Worm (Caenorhabditis elegans): ENCODE results near the gene pxl-1.

The pxl-1 gene

ce11 chrIII:5888675-5889074, 7.1 kb downstream of the pxl-1 start, which contains the start of gene C28H8.8:
Gene C28H8.8, minus strand, starts transcription at chrIII:5888775.
- TF ChIP-seq ets-5 (GFP tag; IDR thresholded peaks at IDR 0.05): no peak
- TF ChIP-seq mdl-1 (tag; optimal IDR thresholded peaks at IDR 0.05): no peak
- TF ChIP-seq mab-9 (GFP tag; IDR thresholded peaks at IDR 0.05): no peak
- no peak for TF ChIP-seq alr-1 (tag; optimal IDR thresholded peaks at IDR 0.05; ENCODE audit: borderline replicate concordance)

ce11 chrIII:5886893-5887292, 8.9 kb downstream of the pxl-1 start, which contains the start of gene C28H8.7:
Gene C28H8.7, minus strand, starts transcription at chrIII:5886993.
- TF ChIP-seq nhr-28 (tag; optimal IDR thresholded peaks at IDR 0.05): no peak
- no peak for TF ChIP-seq nhr-19 (GFP tag; conservative IDR thresholded peaks at IDR 0.05)
- TF ChIP-seq efl-1 (optimal IDR thresholded peaks at IDR 0.05): no peak
- no peak for TF ChIP-seq efl-1 (GFP tag; optimal IDR thresholded peaks at IDR 0.05 in 1 of 2)
- no peak for TF ChIP-seq unc-62 (GFP tag; optimal IDR thresholded peaks at IDR 0.05)
- no peak for TF ChIP-seq unc-86 (tag; optimal IDR thresholded peaks at IDR 0.05)

ce11 chrIII:5884459-5884858, 11.4 kb downstream of the pxl-1 start:
- TF ChIP-seq efl-1 (optimal IDR thresholded peaks at IDR 0.05): no peak
- peak in 1 of 2 experiments; percentile 38 for TF ChIP-seq efl-1 (GFP tag; optimal IDR thresholded peaks at IDR 0.05 in 1 of 2)
- no peak for TF ChIP-seq nhr-28 (tag; optimal IDR thresholded peaks at IDR 0.05)

ce11 chrIII:5884007-5884406, 11.8 kb downstream of the pxl-1 start, which contains the start of gene C28H8.5:
Gene C28H8.5, plus strand, starts transcription at chrIII:5884307.
- TF ChIP-seq lin-39 (tag; optimal IDR thresholded peaks at IDR 0.05): no peak
- TF ChIP-seq nhr-84 (tag; optimal IDR thresholded peaks at IDR 0.05): no peak
- TF ChIP-seq blmp-1 (tag; optimal IDR thresholded peaks at IDR 0.05): no peak
- TF ChIP-seq zag-1 (tag; optimal IDR thresholded peaks at IDR 0.05): no peak
- no peak for TF ChIP-seq xbp-1 (tag; optimal IDR thresholded peaks at IDR 0.05)
- TF ChIP-seq ceh-90 (tag; optimal IDR thresholded peaks at IDR 0.05): no peak
- no peak for TF ChIP-seq ceh-63 (GFP tag; optimal IDR thresholded peaks at IDR 0.05)
- TF ChIP-seq isw-1 (GFP tag; IDR thresholded peaks at IDR 0.05): no peak
- no peak for TF ChIP-seq rnt-1 (tag; optimal IDR thresholded peaks at IDR 0.05)
- no peak for TF ChIP-seq aly-2 (tag; optimal IDR thresholded peaks at IDR 0.05)
- TF ChIP-seq hlh-17 (GFP tag; optimal IDR thresholded peaks at IDR 0.05; ENCODE audit: borderline replicate concordance): no peak
- TF ChIP-seq egl-27 (tag; optimal IDR thresholded peaks at IDR 0.05): no peak
- no peak for TF ChIP-seq C04F5.9 (tag; optimal IDR thresholded peaks at IDR 0.05)
- no peak for TF ChIP-seq fos-1 (tag; optimal IDR thresholded peaks at IDR 0.05)
- no peak for TF ChIP-seq hlh-4 (tag; optimal IDR thresholded peaks at IDR 0.05)
- TF ChIP-seq aha-1 (tag; optimal IDR thresholded peaks at IDR 0.05): no peak
- TF ChIP-seq nhr-19 (GFP tag; conservative IDR thresholded peaks at IDR 0.05): no peak
- no peak for TF ChIP-seq nhr-12 (tag; optimal IDR thresholded peaks at IDR 0.05)

ce11 chrIII:5883517-5883916, 12.3 kb downstream of the pxl-1 start:
- TF ChIP-seq blmp-1 (tag; optimal IDR thresholded peaks at IDR 0.05) (peak; percentile 92), tlp-1 (tag; optimal IDR thresholded peaks at IDR 0.05) (no peak), sox-4 (tag; optimal IDR thresholded peaks at IDR 0.05) (no peak), unc-30 (tag; optimal IDR thresholded peaks at IDR 0.05) (no peak), rnt-1 (tag; optimal IDR thresholded peaks at IDR 0.05) (no peak), hpl-2 (GFP tag; optimal IDR thresholded peaks at IDR 0.05) (no peak), nhr-71 (tag; optimal IDR thresholded peaks at IDR 0.05) (no peak), ceh-82 (tag; optimal IDR thresholded peaks at IDR 0.05) (no peak), pqm-1 (tag; optimal IDR thresholded peaks at IDR 0.05) (no peak)

ce11 chrIII:5882823-5883222, 13.0 kb downstream of the pxl-1 start, which contains the start of gene F01F1.14:
Gene F01F1.14, minus strand, starts transcription at chrIII:5882923.
- no peak for TF ChIP-seq ceh-8 (GFP tag; optimal IDR thresholded peaks at IDR 0.05)
- no peak for TF ChIP-seq mef-2 (tag; optimal IDR thresholded peaks at IDR 0.05)
- no peak for TF ChIP-seq jun-1 (tag; optimal IDR thresholded peaks at IDR 0.05)
- no peak for TF ChIP-seq C34B4.2 (tag; optimal IDR thresholded peaks at IDR 0.05)
- TF ChIP-seq fkh-4 (tag; optimal IDR thresholded peaks at IDR 0.05; ENCODE audit: borderline replicate concordance): no peak
- no peak for TF ChIP-seq nhr-12 (tag; optimal IDR thresholded peaks at IDR 0.05)
- TF ChIP-seq egl-13 (tag; optimal IDR thresholded peaks at IDR 0.05): no peak
- TF ChIP-seq nhr-90 (tag; optimal IDR thresholded peaks at IDR 0.05; ENCODE audit: poor library complexity): no peak
- TF ChIP-seq tbx-2 (tag; optimal IDR thresholded peaks at IDR 0.05): no peak

All from whole organism, L1 larva.